Fruit fly (Drosophila melanogaster) whole organism, embryonic: Measurements from ENCODE around the gene scramb2.

Experiments
- Ada2b ChIP-seq: fragments of 200-800 bp; sonication (Bioruptor generic); IDR thresholded peaks from 2 replicates; pipeline ENCODE4 v1.3.6; 2022; ENCODE audit warnings: missing biosample characterization, missing genetic modification characterization
- Antp ChIP-seq: fragments of 200-800 bp; sonication (Bioruptor generic); optimal IDR thresholded peaks from 3 replicates; lab custom pipeline; 2016; ENCODE audit warnings: missing biosample characterization, missing genetic modification characterization
- B-H2 ChIP-seq: fragments of 200-800 bp; sonication (Bioruptor generic); optimal IDR thresholded peaks from 2 replicates; lab custom pipeline; 2018; ENCODE audit warnings: missing biosample characterization, mild to moderate bottlenecking, missing genetic modification characterization
- C15 ChIP-seq: fragments of 200-800 bp; sonication (Bioruptor generic); IDR thresholded peaks from 3 replicates; pipeline ENCODE4 v1.3.6; 2022; ENCODE audit warnings: missing biosample characterization, missing genetic modification characterization
- CG11560 ChIP-seq: fragments of 200-800 bp; sonication (Bioruptor generic); IDR thresholded peaks from 3 replicates; pipeline ENCODE4 v1.3.6; 2022; ENCODE audit warnings: missing biosample characterization, missing genetic modification characterization
- CG12104 ChIP-seq: fragments of 200-800 bp; sonication (Bioruptor generic); optimal IDR thresholded peaks from 3 replicates; lab custom pipeline; 2016; ENCODE audit warnings: missing biosample characterization, missing genetic modification characterization
- CG14667 ChIP-seq: fragments of 200-800 bp; sonication (Bioruptor generic); IDR thresholded peaks from 2 replicates; pipeline ENCODE4 v1.3.6; 2022; ENCODE audit warnings: missing biosample characterization, missing genetic modification characterization
- CG15601 ChIP-seq: fragments of 200-800 bp; sonication (Bioruptor generic); optimal IDR thresholded peaks from 3 replicates; lab custom pipeline; 2019; ENCODE audit warnings: missing biosample characterization, mild to moderate bottlenecking, missing genetic modification characterization, moderate library complexity
- CG1603 ChIP-seq: fragments of 200-800 bp; sonication (Bioruptor generic); optimal IDR thresholded peaks from 2 replicates; lab custom pipeline; 2019; ENCODE audit warnings: missing biosample characterization, mild to moderate bottlenecking, missing genetic modification characterization, moderate library complexity
- CG17568 ChIP-seq: fragments of 200-800 bp; sonication (Bioruptor generic); optimal IDR thresholded peaks from 2 replicates; lab custom pipeline; 2018; ENCODE audit warnings: missing biosample characterization, mild to moderate bottlenecking, missing genetic modification characterization, moderate library complexity
- CG3065 ChIP-seq: fragments of 200-800 bp; sonication (Bioruptor generic); optimal IDR thresholded peaks from 2 replicates; lab custom pipeline; 2016; ENCODE audit warnings: missing biosample characterization, missing genetic modification characterization
- CG31441 ChIP-seq: fragments of 200-800 bp; sonication (Bioruptor generic); IDR thresholded peaks from 2 replicates; pipeline ENCODE4 v1.3.6; 2022; ENCODE audit warnings: missing biosample characterization, missing genetic modification characterization
- CG3838 ChIP-seq: fragments of 200-800 bp; sonication (Bioruptor generic); optimal IDR thresholded peaks from 3 replicates; lab custom pipeline; 2016; ENCODE audit warnings: missing biosample characterization, missing genetic modification characterization
- CG4820 ChIP-seq: fragments of 200-800 bp; sonication (Bioruptor generic); optimal IDR thresholded peaks from 3 replicates; lab custom pipeline; 2016; ENCODE audit warnings: missing biosample characterization, missing genetic modification characterization
- CG5180 ChIP-seq: fragments of 200-800 bp; sonication (Bioruptor generic); optimal IDR thresholded peaks from 3 replicates; lab custom pipeline; 2017; ENCODE audit warnings: missing biosample characterization, missing genetic modification characterization, mild to moderate bottlenecking, moderate library complexity, missing genetic modification reagents
- CG7271 ChIP-seq: fragments of 200-800 bp; sonication (Bioruptor generic); optimal IDR thresholded peaks from 2 replicates; lab custom pipeline; 2018; ENCODE audit warnings: missing biosample characterization, mild to moderate bottlenecking, missing genetic modification characterization, moderate library complexity
- CG8944 ChIP-seq: fragments of 200-800 bp; sonication (Bioruptor generic); optimal IDR thresholded peaks from 3 replicates; lab custom pipeline; 2016; ENCODE audit warnings: missing biosample characterization, missing genetic modification characterization
- CG9215 ChIP-seq: fragments of 200-800 bp; sonication (Bioruptor generic); IDR thresholded peaks from 2 replicates; pipeline ENCODE4 v1.3.6; 2022; ENCODE audit warnings: missing biosample characterization, missing genetic modification characterization
- CrebB ChIP-seq: fragments of 200-800 bp; sonication (Bioruptor generic); optimal IDR thresholded peaks from 3 replicates; lab custom pipeline; 2018; ENCODE audit warnings: missing biosample characterization, mild to moderate bottlenecking, missing genetic modification characterization
- Dip2 ChIP-seq: fragments of 200-800 bp; sonication (Bioruptor generic); IDR thresholded peaks from 2 replicates; pipeline ENCODE4 v1.3.6; 2022; ENCODE audit warnings: missing biosample characterization, missing genetic modification characterization
- Drgx ChIP-seq: fragments of 200-800 bp; sonication (Bioruptor generic); IDR thresholded peaks from 2 replicates; pipeline ENCODE4 v1.3.6; 2022; ENCODE audit warnings: missing biosample characterization, missing genetic modification characterization
- Eip74EF ChIP-seq, 2 experiments: fragments of 200-800 bp in 1 of 2; fragments of >200 bp in 1 of 2; sonication (Bioruptor generic) in 1 of 2; optimal IDR thresholded peaks; 2 replicates each; lab custom pipeline; 2017 to 2019; ENCODE audit warnings: missing biosample characterization in 2 of 2, missing genetic modification characterization in 2 of 2, mild to moderate bottlenecking in 1 of 2, moderate library complexity in 1 of 2
- Ets65A ChIP-seq: fragments of 200-800 bp; sonication (Bioruptor generic); peaks from one replicate; lab custom pipeline; 2016; ENCODE audit warnings: missing biosample characterization, missing genetic modification characterization
- Fer3 ChIP-seq: fragments of 200-800 bp; sonication (Bioruptor generic); optimal IDR thresholded peaks from 2 replicates; lab custom pipeline; 2018; ENCODE audit warnings: missing biosample characterization, mild to moderate bottlenecking, missing genetic modification characterization, moderate library complexity
- HLH3B ChIP-seq: fragments of 200-800 bp; sonication (Bioruptor generic); IDR thresholded peaks from 2 replicates; pipeline ENCODE4 v1.3.6; 2022; ENCODE audit warnings: missing biosample characterization, missing genetic modification characterization
- Hmr ChIP-seq: fragments of 200-800 bp; sonication (Bioruptor generic); optimal IDR thresholded peaks from 3 replicates; lab custom pipeline; 2017; ENCODE audit warnings: mild to moderate bottlenecking, missing biosample characterization, missing genetic modification reagents, missing genetic modification characterization
- Hr3 ChIP-seq: fragments of 200-800 bp; sonication (Bioruptor generic); optimal IDR thresholded peaks from 3 replicates; lab custom pipeline; 2016; ENCODE audit warnings: missing biosample characterization, missing genetic modification characterization
- Jarid2 ChIP-seq: fragments of 200-800 bp; sonication (Bioruptor generic); optimal IDR thresholded peaks from 3 replicates; lab custom pipeline; 2017; ENCODE audit warnings: mild to moderate bottlenecking, missing biosample characterization, missing genetic modification reagents, missing genetic modification characterization
- MESR4 ChIP-seq: fragments of 200-800 bp; sonication (Bioruptor generic); optimal IDR thresholded peaks from 2 replicates; lab custom pipeline; 2018; ENCODE audit warnings: missing biosample characterization, mild to moderate bottlenecking, missing genetic modification characterization, moderate library complexity
- NFAT ChIP-seq: fragments of 200-800 bp; sonication (Bioruptor generic); IDR thresholded peaks from 2 replicates; pipeline ENCODE4 v1.3.6; 2022; ENCODE audit warnings: missing biosample characterization, missing genetic modification characterization
- Opbp ChIP-seq: fragments of 200-800 bp; sonication (Bioruptor generic); IDR thresholded peaks from 3 replicates; pipeline ENCODE4 v1.3.6; 2022; ENCODE audit warnings: missing biosample characterization, missing genetic modification characterization; ENCODE audit not compliant: partially characterized antibody
- Vsx1 ChIP-seq: fragments of 200-800 bp; sonication (Bioruptor generic); optimal IDR thresholded peaks from 2 replicates; lab custom pipeline; 2017; ENCODE audit warnings: missing biosample characterization, mild to moderate bottlenecking, missing genetic modification characterization, missing genetic modification reagents
- Xbp1 ChIP-seq: fragments of 200-800 bp; sonication (Bioruptor generic); optimal IDR thresholded peaks from 3 replicates; lab custom pipeline; 2016; ENCODE audit warnings: missing biosample characterization, mild to moderate bottlenecking, missing genetic modification characterization
- ara ChIP-seq: fragments of 200-800 bp; sonication (Bioruptor generic); IDR thresholded peaks from 2 replicates; pipeline ENCODE4 v1.3.6; 2022; ENCODE audit warnings: missing biosample characterization, missing genetic modification characterization
- dati ChIP-seq: fragments of 200-800 bp; sonication (Bioruptor generic); IDR thresholded peaks from 2 replicates; pipeline ENCODE4 v1.3.6; 2022; ENCODE audit warnings: missing biosample characterization, missing genetic modification characterization
- dm ChIP-seq: fragments of 200-800 bp; sonication (Bioruptor generic); optimal IDR thresholded peaks from 3 replicates; lab custom pipeline; 2016; ENCODE audit warnings: missing biosample characterization, missing genetic modification characterization
- gcm2 ChIP-seq: fragments of 200-800 bp; sonication (Bioruptor generic); optimal IDR thresholded peaks from 2 replicates; lab custom pipeline; 2016; ENCODE audit warnings: missing biosample characterization, missing genetic modification characterization
- gro ChIP-seq: fragments of 200-800 bp; sonication (Bioruptor generic); optimal IDR thresholded peaks from 2 replicates; lab custom pipeline; 2016; ENCODE audit warnings: missing biosample characterization, missing genetic modification characterization
- hb ChIP-seq: fragments of 200-800 bp; sonication (Bioruptor generic); IDR thresholded peaks from 3 replicates; pipeline ENCODE4 v1.3.6; 2022; ENCODE audit warnings: missing biosample characterization, missing genetic modification characterization; ENCODE audit not compliant: partially characterized antibody
- jigr1 ChIP-seq: fragments of 200-800 bp; sonication (Bioruptor generic); IDR thresholded peaks from 3 replicates; pipeline ENCODE4 v1.3.6; 2022; ENCODE audit warnings: missing biosample characterization, missing genetic modification characterization
- lab ChIP-seq: fragments of 200-800 bp; sonication (Bioruptor generic); optimal IDR thresholded peaks from 3 replicates; lab custom pipeline; 2017; ENCODE audit warnings: missing biosample characterization, missing genetic modification characterization, mild to moderate bottlenecking, moderate library complexity, missing genetic modification reagents
- odd ChIP-seq: fragments of 200-800 bp; sonication (Bioruptor generic); optimal IDR thresholded peaks from 2 replicates; lab custom pipeline; 2017; ENCODE audit warnings: missing biosample characterization, mild to moderate bottlenecking, missing genetic modification characterization
- otp ChIP-seq: fragments of 200-800 bp; sonication (Bioruptor generic); IDR thresholded peaks from 3 replicates; pipeline ENCODE4, ENCODE4 v1.3.6; 2022; ENCODE audit warnings: missing biosample characterization, missing genetic modification characterization
- p53 ChIP-seq: fragments of 200-800 bp; sonication (Bioruptor generic); optimal IDR thresholded peaks from 2 replicates; lab custom pipeline; 2016; ENCODE audit warnings: missing biosample characterization, missing genetic modification characterization
- pho ChIP-seq: fragments of 200-800 bp; sonication (Bioruptor generic); optimal IDR thresholded peaks from 2 replicates; lab custom pipeline; 2016; ENCODE audit warnings: missing biosample characterization, missing genetic modification characterization
- phol ChIP-seq: fragments of 200-800 bp; sonication (Bioruptor generic); optimal IDR thresholded peaks from 3 replicates; lab custom pipeline; 2018; ENCODE audit warnings: missing biosample characterization, mild to moderate bottlenecking, missing genetic modification characterization, moderate library complexity
- pita ChIP-seq: fragments of 200-800 bp; sonication (Bioruptor generic); optimal IDR thresholded peaks from 2 replicates; lab custom pipeline; 2017; ENCODE audit warnings: missing biosample characterization, mild to moderate bottlenecking, missing genetic modification characterization
- pros ChIP-seq: fragments of 200-800 bp; sonication (Bioruptor generic); optimal IDR thresholded peaks from 3 replicates; lab custom pipeline; 2019; ENCODE audit warnings: missing biosample characterization, mild to moderate bottlenecking, missing genetic modification characterization, moderate library complexity
- ro ChIP-seq: fragments of 200-800 bp; sonication (Bioruptor generic); IDR thresholded peaks from 2 replicates; pipeline ENCODE4 v1.3.6; 2022; ENCODE audit warnings: missing biosample characterization, missing genetic modification characterization
- unpg ChIP-seq: fragments of 200-800 bp; sonication (Bioruptor generic); optimal IDR thresholded peaks from 3 replicates; lab custom pipeline; 2018; ENCODE audit warnings: missing biosample characterization, mild to moderate bottlenecking, missing genetic modification characterization, moderate library complexity
- wdn ChIP-seq: fragments of 200-800 bp; sonication (Bioruptor generic); IDR thresholded peaks from 2 replicates; pipeline ENCODE4 v1.3.6; 2022; ENCODE audit warnings: missing biosample characterization, missing genetic modification characterization

Gene scramb2

dm6 chr3L:3045256-3045743 is 1.3 kb downstream of the scramb2 start (continued):
- peak; percentile 57; the same call in 1 of the 2 replicates for TF ChIP-seq CG31441 (GFP tag; lab: Robert Waterston, UW)
- peak; percentile 19 for TF ChIP-seq Hmr (GFP tag; lab: Kevin White, UChicago)
- TF ChIP-seq Ada2b (GFP tag; lab: Robert Waterston, UW) = no peak
- no peak for TF ChIP-seq dati (GFP tag; lab: Robert Waterston, UW)
- TF ChIP-seq jigr1 (GFP tag; lab: Robert Waterston, UW) = no peak
- no peak for TF ChIP-seq ro (GFP tag; lab: Robert Waterston, UW)
- no peak for TF ChIP-seq CrebB (tag; lab: Kevin White, UChicago)
- TF ChIP-seq CG3065 (GFP tag; lab: Kevin White, UChicago) = no peak
- no peak for TF ChIP-seq CG4820
- TF ChIP-seq unpg (GFP tag; lab: Kevin White, UChicago) = peak; percentile 43
- TF ChIP-seq Jarid2 = no peak
- TF ChIP-seq CG14667 (GFP tag; lab: Robert Waterston, UW) = no peak
- no peak for TF ChIP-seq pros (GFP tag; lab: Kevin White, UChicago)
- TF ChIP-seq CG15601 (tag; lab: Kevin White, UChicago) = peak; percentile 11
- TF ChIP-seq Drgx = peak; percentile 65; the same call in 1 of the 2 replicates
- TF ChIP-seq CG11560 (tag; lab: Robert Waterston, UW) = no peak
- TF ChIP-seq Eip74EF (GFP tag; optimal IDR thresholded peaks at IDR 0.05; lab: Kevin White, UChicago) = peak in 1 of 2 experiments; percentile 47
- TF ChIP-seq CG8944 (GFP tag; lab: Kevin White, UChicago) = no peak
- TF ChIP-seq lab = peak; percentile 41
- TF ChIP-seq CG5180 (GFP tag; lab: Kevin White, UChicago) = no peak
- no peak for TF ChIP-seq Antp (GFP tag; lab: Kevin White, UChicago)
- peak; percentile 33; the same call in 1 of the 2 replicates for TF ChIP-seq HLH3B (GFP tag; lab: Robert Waterston, UW)
- TF ChIP-seq phol (tag; lab: Kevin White, UChicago) = peak; percentile 20
- TF ChIP-seq C15 (GFP tag; lab: Robert Waterston, UW) = no peak
- no peak for TF ChIP-seq Vsx1 (GFP tag; lab: Kevin White, UChicago)
- no peak for TF ChIP-seq Ets65A (GFP tag; lab: Kevin White, UChicago)
- TF ChIP-seq CG12104 (GFP tag; lab: Kevin White, UChicago) = no peak
- TF ChIP-seq B-H2 (GFP tag; lab: Kevin White, UChicago) = no peak
- no peak for TF ChIP-seq pita (GFP tag; lab: Kevin White, UChicago)
- no peak for TF ChIP-seq pho
- TF ChIP-seq CG3838 (GFP tag; lab: Kevin White, UChicago) = no peak
- no peak for TF ChIP-seq gcm2 (GFP tag; lab: Kevin White, UChicago)
- TF ChIP-seq ara (GFP tag; lab: Robert Waterston, UW) = no peak
- TF ChIP-seq Hr3 (GFP tag; lab: Kevin White, UChicago) = peak; percentile 35
- TF ChIP-seq odd (GFP tag; lab: Kevin White, UChicago) = peak; percentile 22
- no peak for TF ChIP-seq Dip2 (GFP tag; lab: Robert Waterston, UW)
- no peak for TF ChIP-seq hb (GFP tag; lab: Robert Waterston, UW)
- no peak for TF ChIP-seq CG7271
- TF ChIP-seq CG9215 (GFP tag; lab: Robert Waterston, UW) = peak; percentile 5; the same call in 1 of the 2 replicates
- TF ChIP-seq Xbp1 (GFP tag; lab: Kevin White, UChicago) = peak; percentile 50
- no peak for TF ChIP-seq dm (GFP tag; lab: Kevin White, UChicago)
- no peak for TF ChIP-seq wdn
- TF ChIP-seq Opbp (GFP tag; lab: Robert Waterston, UW) = no peak
- TF ChIP-seq NFAT (GFP tag; lab: Robert Waterston, UW) = no peak
- peak; percentile 13 for TF ChIP-seq CG1603 (tag; lab: Kevin White, UChicago)
- TF ChIP-seq gro (GFP tag; lab: Kevin White, UChicago) = no peak
- 0 out of 3 replicates have a peak, but pooled peaks have one; percentile 31 for TF ChIP-seq otp (GFP tag; lab: Robert Waterston, UW)
- TF ChIP-seq p53 (GFP tag; lab: Kevin White, UChicago) = no peak
- no peak for TF ChIP-seq CG17568 (GFP tag; lab: Kevin White, UChicago)
- TF ChIP-seq Fer3 (tag; lab: Kevin White, UChicago) = peak; percentile 2
- no peak for TF ChIP-seq MESR4
